Fruit fly (Drosophila melanogaster): ENCODE measurements around the gene CG8993.

CG8993 gene

dm6 chr3L:2402206-2402605, 30.2 kb downstream of the CG8993 start:
- TF ChIP-seq CG33017 (tag; optimal IDR thresholded peaks at IDR 0.05) (peak; percentile 11), tj (GFP tag; optimal IDR thresholded peaks at IDR 0.05) (no peak), CG5204 (GFP tag; optimal IDR thresholded peaks at IDR 0.05) (no peak), kay (GFP tag; ENCODE audit: borderline replicate concordance) (no peak), CG14711 (tag; optimal IDR thresholded peaks at IDR 0.05) (no peak), CG7101 (tag; optimal IDR thresholded peaks at IDR 0.05) (no peak), CG12768 (GFP tag; optimal IDR thresholded peaks at IDR 0.05) (no peak), CG1620 (GFP tag; optimal IDR thresholded peaks at IDR 0.05) (no peak), cic (GFP tag; optimal IDR thresholded peaks at IDR 0.05) (peak; percentile 31), CG11617 (GFP tag; optimal IDR thresholded peaks at IDR 0.05) (no peak)

- TF ChIP-seq CG11617 (GFP tag; optimal IDR thresholded peaks at IDR 0.05), result no peak
- no peak for TF ChIP-seq CG5204 (GFP tag; optimal IDR thresholded peaks at IDR 0.05)
- no peak for TF ChIP-seq CG12768 (GFP tag; optimal IDR thresholded peaks at IDR 0.05)
- TF ChIP-seq CG1620 (GFP tag; optimal IDR thresholded peaks at IDR 0.05), result no peak
- TF ChIP-seq pad (GFP tag; optimal IDR thresholded peaks at IDR 0.05), result no peak
- no peak for TF ChIP-seq Mnt (GFP tag; optimal IDR thresholded peaks at IDR 0.05)
- TF ChIP-seq CG14711 (tag; optimal IDR thresholded peaks at IDR 0.05), result no peak
- no peak for TF ChIP-seq Hr96 (GFP tag; optimal IDR thresholded peaks at IDR 0.05)
- no peak for TF ChIP-seq kay (GFP tag; ENCODE audit: borderline replicate concordance)
- TF ChIP-seq CG33017 (tag; optimal IDR thresholded peaks at IDR 0.05), result no peak
- TF ChIP-seq cic (GFP tag; optimal IDR thresholded peaks at IDR 0.05), result no peak
- no peak for TF ChIP-seq cnc (optimal IDR thresholded peaks at IDR 0.05)
Observed at dm6 chr3L:2407271-2407670, 35.3 kb downstream of the CG8993 start.

dm6 chr3L:2407945-2408344, 35.9 kb downstream of the CG8993 start:
- TF ChIP-seq CG5204 (GFP tag; optimal IDR thresholded peaks at IDR 0.05), result no peak
- TF ChIP-seq cic (GFP tag; optimal IDR thresholded peaks at IDR 0.05), result no peak
- no peak for TF ChIP-seq CG7045 (GFP tag; optimal IDR thresholded peaks at IDR 0.05)
- TF ChIP-seq Clk (GFP tag; optimal IDR thresholded peaks at IDR 0.05), result no peak
- no peak for TF ChIP-seq CG11617 (GFP tag; optimal IDR thresholded peaks at IDR 0.05)
- no peak for TF ChIP-seq Hr96 (GFP tag; optimal IDR thresholded peaks at IDR 0.05)
- no peak for TF ChIP-seq toe (GFP tag; optimal IDR thresholded peaks at IDR 0.05)
- no peak for TF ChIP-seq cnc (optimal IDR thresholded peaks at IDR 0.05)

- TF ChIP-seq Hr96 (GFP tag; optimal IDR thresholded peaks at IDR 0.05) (no peak), bab1 (GFP tag; optimal IDR thresholded peaks at IDR 0.05) (peak; percentile 10), toe (GFP tag; optimal IDR thresholded peaks at IDR 0.05) (no peak), ovo (GFP tag; optimal IDR thresholded peaks at IDR 0.05) (no peak)
Observed at dm6 chr3L:2409289-2409688, 37.3 kb downstream of the CG8993 start.

dm6 chr3L:2410869-2411268, 38.9 kb downstream of the CG8993 start:
- TF ChIP-seq ovo (GFP tag; optimal IDR thresholded peaks at IDR 0.05), result no peak
- TF ChIP-seq cic (GFP tag; optimal IDR thresholded peaks at IDR 0.05), result no peak
- TF ChIP-seq CG33017 (tag; optimal IDR thresholded peaks at IDR 0.05), result no peak
- no peak for TF ChIP-seq CG5204 (GFP tag; optimal IDR thresholded peaks at IDR 0.05)

dm6 chr3L:2411564-2412080, 39.6 kb downstream of the CG8993 start:
- TF ChIP-seq CG14711 (tag; optimal IDR thresholded peaks at IDR 0.05), result peak; percentile 57
- no peak for TF ChIP-seq cnc (optimal IDR thresholded peaks at IDR 0.05)
- TF ChIP-seq Crg-1 (GFP tag; optimal IDR thresholded peaks at IDR 0.05), result no peak
- TF ChIP-seq bab1 (GFP tag; optimal IDR thresholded peaks at IDR 0.05), result no peak
- peak; percentile 63 for TF ChIP-seq CG12768 (GFP tag; optimal IDR thresholded peaks at IDR 0.05)
- TF ChIP-seq toe (GFP tag; optimal IDR thresholded peaks at IDR 0.05), result peak; percentile 41
- peak; percentile 53 for TF ChIP-seq CG5204 (GFP tag; optimal IDR thresholded peaks at IDR 0.05)
- no peak for TF ChIP-seq ovo (GFP tag; optimal IDR thresholded peaks at IDR 0.05)
- no peak for TF ChIP-seq tj (GFP tag; optimal IDR thresholded peaks at IDR 0.05)
- peak; percentile 12 for TF ChIP-seq Hr96 (GFP tag; optimal IDR thresholded peaks at IDR 0.05)
- no peak for TF ChIP-seq cic (GFP tag; optimal IDR thresholded peaks at IDR 0.05)
- TF ChIP-seq Mnt (GFP tag; optimal IDR thresholded peaks at IDR 0.05), result no peak
- no peak for TF ChIP-seq Clk (GFP tag; optimal IDR thresholded peaks at IDR 0.05)
- TF ChIP-seq CG33017 (tag; optimal IDR thresholded peaks at IDR 0.05), result peak; percentile 68
- TF ChIP-seq pad (GFP tag; optimal IDR thresholded peaks at IDR 0.05), result no peak
- TF ChIP-seq kay (GFP tag; ENCODE audit: borderline replicate concordance), result no peak
- TF ChIP-seq CG1620 (GFP tag; optimal IDR thresholded peaks at IDR 0.05), result no peak
- TF ChIP-seq CG11617 (GFP tag; optimal IDR thresholded peaks at IDR 0.05), result peak; percentile 44
- peak; percentile 83 for TF ChIP-seq CG7045 (GFP tag; optimal IDR thresholded peaks at IDR 0.05)
- peak; percentile 54 for TF ChIP-seq CG7101 (tag; optimal IDR thresholded peaks at IDR 0.05)

- TF ChIP-seq CG7045 (GFP tag; optimal IDR thresholded peaks at IDR 0.05) (no peak), tj (GFP tag; optimal IDR thresholded peaks at IDR 0.05) (peak; percentile 35)
Observed at dm6 chr3L:2414876-2415275, 42.9 kb downstream of the CG8993 start.

All from whole organism, adult.